Worm (Caenorhabditis elegans) whole organism, early embryonic: ENCODE data around the gene BE10.5.

Experiments
- B0310.2 ChIP-seq: sonication (generic microtip); optimal IDR thresholded peaks from 2 replicates; lab custom pipeline; 2016; ENCODE audit warnings: mild to moderate bottlenecking, missing genetic modification characterization, missing compliant biosample characterization
- aly-1 ChIP-seq: sonication (generic microtip); optimal IDR thresholded peaks from 2 replicates; lab custom pipeline; 2016; ENCODE audit warnings: missing genetic modification characterization, missing compliant biosample characterization
- ama-1 ChIP-seq: fragments of 150-350 bp; optimal IDR thresholded peaks from 2 replicates; lab custom pipeline; 2014
- ceh-36 ChIP-seq: sonication (generic microtip); optimal IDR thresholded peaks from 2 replicates; lab custom pipeline; 2016; ENCODE audit warnings: missing genetic modification characterization, inconsistent platforms, missing compliant biosample characterization
- ets-7 ChIP-seq: sonication (generic microtip); optimal IDR thresholded peaks from 2 replicates; lab custom pipeline; 2016; ENCODE audit warnings: missing genotype, missing genetic modification characterization, missing compliant biosample characterization
- hnd-1 ChIP-seq: sonication (generic microtip); optimal IDR thresholded peaks from 2 replicates; lab custom pipeline; 2016; ENCODE audit warnings: missing genetic modification characterization, missing compliant biosample characterization
- pes-1 ChIP-seq: fragments of 200-800 bp; sonication (Bioruptor generic); IDR thresholded peaks from 2 replicates; pipeline ENCODE4 v1.3.6; 2022; ENCODE audit warnings: missing genetic modification reagents, missing genetic modification characterization, missing compliant biosample characterization
- sea-1 ChIP-seq: fragments of 200-800 bp; sonication (Bioruptor generic); conservative IDR thresholded peaks from 2 replicates; pipeline ENCODE4 v1.3.6; 2022; ENCODE audit warnings: missing genetic modification characterization, missing compliant biosample characterization
- tbx-11 ChIP-seq: fragments of 200-800 bp; sonication (Bioruptor generic); IDR thresholded peaks from 2 replicates; pipeline ENCODE4 v1.3.6; 2022; ENCODE audit warnings: missing genetic modification characterization, missing compliant biosample characterization
- tra-4 ChIP-seq: sonication (generic microtip); optimal IDR thresholded peaks from 2 replicates; lab custom pipeline; 2017; ENCODE audit warnings: missing genetic modification characterization, missing compliant biosample characterization

DNA sequence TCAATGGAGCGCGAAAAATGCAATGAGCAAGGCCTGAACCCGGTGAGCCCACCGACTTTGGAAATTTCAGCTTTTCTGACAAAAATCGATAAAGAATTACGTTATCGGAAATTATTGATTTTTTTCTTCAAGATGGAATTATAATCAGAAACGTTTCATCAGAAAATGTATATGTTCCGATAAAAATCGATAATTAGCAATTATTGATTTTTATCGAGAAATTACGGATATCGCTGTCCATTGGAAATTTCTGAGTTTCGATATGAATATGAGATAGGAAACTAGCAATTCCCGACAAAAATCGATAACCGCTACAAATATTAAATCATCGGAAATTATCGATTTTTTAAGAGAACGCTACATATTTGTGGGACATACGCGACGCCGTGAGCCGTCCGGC is 12.4 kb downstream of the BE10.5 start:
- TF ChIP-seq pes-1 (GFP tag; lab: Robert Waterston, UW) = no peak
- TF ChIP-seq tbx-11 (GFP tag; lab: Robert Waterston, UW) = no peak
- no peak for TF ChIP-seq ama-1 (lab: Kevin White, UChicago)
- no peak for TF ChIP-seq aly-1 (tag; lab: Kevin White, UChicago)
- TF ChIP-seq hnd-1 (tag; lab: Kevin White, UChicago) = no peak
- TF ChIP-seq sea-1 (GFP tag; lab: Robert Waterston, UW) = no peak
- no peak for TF ChIP-seq ceh-36 (tag; lab: Kevin White, UChicago)
- no peak for TF ChIP-seq ets-7 (tag; lab: Kevin White, UChicago)
- no peak for TF ChIP-seq B0310.2 (tag; lab: Kevin White, UChicago)
- TF ChIP-seq tra-4 (tag; lab: Kevin White, UChicago) = no peak
